Fruit fly (Drosophila melanogaster) whole organism, embryonic: ENCODE measurements around the gene Or67a.

ENCODE experiments used
- ATbp ChIP-seq: fragments of 200-800 bp; sonication (Bioruptor generic); optimal IDR thresholded peaks from 2 replicates; lab custom pipeline; 2017; ENCODE audit warnings: missing biosample characterization, mild to moderate bottlenecking, missing genetic modification characterization, missing genetic modification reagents
- Atf-2 ChIP-seq: fragments of 200-800 bp; sonication (Bioruptor generic); optimal IDR thresholded peaks from 2 replicates; lab custom pipeline; 2016; ENCODE audit warnings: missing biosample characterization, missing genetic modification characterization
- CG10543 ChIP-seq: fragments of 200-800 bp; sonication (Bioruptor generic); optimal IDR thresholded peaks from 3 replicates; lab custom pipeline; 2017; ENCODE audit warnings: missing biosample characterization, mild to moderate bottlenecking, missing genetic modification characterization, moderate library complexity
- CG11504 ChIP-seq: fragments of 200-800 bp; sonication (Bioruptor generic); optimal IDR thresholded peaks from 3 replicates; lab custom pipeline; 2019; ENCODE audit warnings: missing biosample characterization, mild to moderate bottlenecking, missing genetic modification characterization, moderate library complexity
- CG11695 ChIP-seq: fragments of 200-800 bp; sonication (Bioruptor generic); IDR thresholded peaks from 3 replicates; pipeline ENCODE4 v1.3.6; 2022; ENCODE audit warnings: missing biosample characterization, missing genetic modification characterization
- CG12104 ChIP-seq: fragments of 200-800 bp; sonication (Bioruptor generic); optimal IDR thresholded peaks from 3 replicates; lab custom pipeline; 2016; ENCODE audit warnings: missing biosample characterization, missing genetic modification characterization
- CG13424 ChIP-seq: fragments of 200-800 bp; sonication (Bioruptor generic); optimal IDR thresholded peaks from 2 replicates; lab custom pipeline; 2019; ENCODE audit warnings: missing biosample characterization, mild to moderate bottlenecking, missing genetic modification characterization, moderate library complexity
- CG15269 ChIP-seq: fragments of 200-800 bp; sonication (Bioruptor generic); optimal IDR thresholded peaks from 2 replicates; lab custom pipeline; 2018; ENCODE audit warnings: missing biosample characterization, mild to moderate bottlenecking, missing genetic modification characterization, moderate library complexity
- CG15696 ChIP-seq: fragments of 200-800 bp; sonication (Bioruptor generic); optimal IDR thresholded peaks from 2 replicates; lab custom pipeline; 2019; ENCODE audit warnings: missing biosample characterization, mild to moderate bottlenecking, missing genetic modification characterization, moderate library complexity
- CG18262 ChIP-seq: fragments of 200-800 bp; optimal IDR thresholded peaks from 3 replicates; lab custom pipeline; 2019; ENCODE audit warnings: missing biosample characterization, mild to moderate bottlenecking, missing genetic modification characterization, moderate library complexity
- CG18764 ChIP-seq: fragments of 200-800 bp; sonication (Bioruptor generic); optimal IDR thresholded peaks from 3 replicates; lab custom pipeline; 2016; ENCODE audit warnings: missing biosample characterization, missing genetic modification characterization
- CG2199 ChIP-seq: fragments of 200-800 bp; sonication (Bioruptor generic); IDR thresholded peaks from 3 replicates; pipeline ENCODE4 v1.3.6; 2022; ENCODE audit warnings: missing biosample characterization, missing genetic modification characterization
- CG30431 ChIP-seq: fragments of 200-800 bp; sonication (Bioruptor generic); optimal IDR thresholded peaks from 2 replicates; lab custom pipeline; 2017; ENCODE audit warnings: missing biosample characterization, missing genetic modification characterization
- CG31365 ChIP-seq: fragments of 200-800 bp; sonication (Bioruptor generic); optimal IDR thresholded peaks from 2 replicates; lab custom pipeline; 2018; ENCODE audit warnings: missing biosample characterization, mild to moderate bottlenecking, missing genetic modification characterization
- CG32532 ChIP-seq: fragments of 200-800 bp; sonication (Bioruptor generic); IDR thresholded peaks from 2 replicates; pipeline ENCODE4 v1.3.6; 2022; ENCODE audit warnings: missing biosample characterization, missing genetic modification characterization
- CG3847 ChIP-seq: fragments of 200-800 bp; sonication (Bioruptor generic); IDR thresholded peaks from 2 replicates; pipeline ENCODE4 v1.3.6; 2022; ENCODE audit warnings: missing biosample characterization, missing genetic modification characterization
- CG4404 ChIP-seq: fragments of 200-800 bp; sonication (Bioruptor generic); IDR thresholded peaks from 2 replicates; pipeline ENCODE4 v1.3.6; 2022; ENCODE audit warnings: missing biosample characterization, missing genetic modification characterization
- CG8944 ChIP-seq: fragments of 200-800 bp; sonication (Bioruptor generic); optimal IDR thresholded peaks from 3 replicates; lab custom pipeline; 2016; ENCODE audit warnings: missing biosample characterization, missing genetic modification characterization
- CG9215 ChIP-seq: fragments of 200-800 bp; sonication (Bioruptor generic); IDR thresholded peaks from 2 replicates; pipeline ENCODE4 v1.3.6; 2022; ENCODE audit warnings: missing biosample characterization, missing genetic modification characterization
- CG9797 ChIP-seq: fragments of 200-800 bp; sonication (Bioruptor generic); optimal IDR thresholded peaks from 3 replicates; lab custom pipeline; 2018; ENCODE audit warnings: missing biosample characterization, mild to moderate bottlenecking, missing genetic modification characterization
- E2f1 ChIP-seq: fragments of 200-800 bp; sonication (Bioruptor generic); IDR thresholded peaks from 2 replicates; pipeline ENCODE4 v1.3.6; 2022; ENCODE audit warnings: missing biosample characterization, missing genetic modification characterization
- Eip74EF ChIP-seq, 2 experiments: fragments of 200-800 bp in 1 of 2; fragments of >200 bp in 1 of 2; sonication (Bioruptor generic) in 1 of 2; optimal IDR thresholded peaks; 2 replicates each; lab custom pipeline; 2017 to 2019; ENCODE audit warnings: missing biosample characterization in 2 of 2, missing genetic modification characterization in 2 of 2, mild to moderate bottlenecking in 1 of 2, moderate library complexity in 1 of 2
- Fer1 ChIP-seq: fragments of 200-800 bp; sonication (Bioruptor generic); optimal IDR thresholded peaks from 2 replicates; lab custom pipeline; 2017; ENCODE audit warnings: missing biosample characterization, mild to moderate bottlenecking, missing genetic modification characterization
- Fer2 ChIP-seq: fragments of 200-800 bp; sonication (Bioruptor generic); optimal IDR thresholded peaks from 2 replicates; lab custom pipeline; 2018; ENCODE audit warnings: missing biosample characterization, mild to moderate bottlenecking, missing genetic modification characterization, moderate library complexity
- Hmr ChIP-seq: fragments of 200-800 bp; sonication (Bioruptor generic); optimal IDR thresholded peaks from 3 replicates; lab custom pipeline; 2017; ENCODE audit warnings: mild to moderate bottlenecking, missing biosample characterization, missing genetic modification reagents, missing genetic modification characterization
- Jarid2 ChIP-seq: fragments of 200-800 bp; sonication (Bioruptor generic); optimal IDR thresholded peaks from 3 replicates; lab custom pipeline; 2017; ENCODE audit warnings: mild to moderate bottlenecking, missing biosample characterization, missing genetic modification reagents, missing genetic modification characterization
- PHDP ChIP-seq: fragments of 200-800 bp; sonication (Bioruptor generic); optimal IDR thresholded peaks from 3 replicates; lab custom pipeline; 2018; ENCODE audit warnings: missing biosample characterization, mild to moderate bottlenecking, missing genetic modification characterization, moderate library complexity
- Rx ChIP-seq: fragments of 200-800 bp; sonication (Bioruptor generic); IDR thresholded peaks from 2 replicates; pipeline ENCODE4 v1.3.6; 2022; ENCODE audit warnings: missing biosample characterization, missing genetic modification characterization
- Trl ChIP-seq, 3 experiments: fragments of >200 bp in 2 of 3; fragments of 200-800 bp in 1 of 3; sonication (Bioruptor generic) in 1 of 3; optimal IDR thresholded peaks; 2 replicates in 1 of 3; 3 replicates in 2 of 3; lab custom pipeline; 2016 to 2017; ENCODE audit warnings: missing biosample characterization in 1 of 3, missing genetic modification characterization in 1 of 3
- Xbp1 ChIP-seq: fragments of 200-800 bp; sonication (Bioruptor generic); optimal IDR thresholded peaks from 3 replicates; lab custom pipeline; 2016; ENCODE audit warnings: missing biosample characterization, mild to moderate bottlenecking, missing genetic modification characterization
- ara ChIP-seq: fragments of 200-800 bp; sonication (Bioruptor generic); IDR thresholded peaks from 2 replicates; pipeline ENCODE4 v1.3.6; 2022; ENCODE audit warnings: missing biosample characterization, missing genetic modification characterization
- bowl ChIP-seq: fragments of 200-800 bp; sonication (Bioruptor generic); IDR thresholded peaks from 2 replicates; pipeline ENCODE4 v1.3.6; 2022; ENCODE audit warnings: missing biosample characterization, missing genetic modification characterization
- cad ChIP-seq: fragments of >200 bp; optimal IDR thresholded peaks from 2 replicates; lab custom pipeline; 2017; ENCODE audit warnings: missing biosample characterization, missing genetic modification characterization
- disco-r ChIP-seq: fragments of 200-800 bp; sonication (Bioruptor generic); optimal IDR thresholded peaks from 2 replicates; lab custom pipeline; 2016; ENCODE audit warnings: missing biosample characterization, missing genetic modification characterization
- dysf ChIP-seq: fragments of 200-800 bp; sonication (Bioruptor generic); IDR thresholded peaks from 3 replicates; pipeline ENCODE4 v1.3.6; 2022; ENCODE audit warnings: missing biosample characterization, missing genetic modification characterization
- gsb ChIP-seq: fragments of 200-800 bp; sonication (Bioruptor generic); IDR thresholded peaks from 2 replicates; pipeline ENCODE4 v1.3.6; 2022; ENCODE audit warnings: missing biosample characterization, missing genetic modification characterization
- ham ChIP-seq: fragments of 200-800 bp; sonication (Bioruptor generic); IDR thresholded peaks from 2 replicates; pipeline ENCODE4 v1.3.6; 2022; ENCODE audit warnings: missing biosample characterization, missing genetic modification characterization
- ken ChIP-seq: fragments of 200-800 bp; sonication (Bioruptor generic); IDR thresholded peaks from 3 replicates; pipeline ENCODE4 v1.3.6; 2022; ENCODE audit warnings: missing biosample characterization, missing genetic modification characterization
- knrl ChIP-seq: fragments of 200-800 bp; sonication (Bioruptor generic); IDR thresholded peaks from 3 replicates; pipeline ENCODE4 v1.3.6; 2022; ENCODE audit warnings: missing biosample characterization, missing genetic modification characterization; ENCODE audit not compliant: partially characterized antibody
- nmo ChIP-seq: fragments of 200-800 bp; sonication (Bioruptor generic); optimal IDR thresholded peaks from 2 replicates; lab custom pipeline; 2018; ENCODE audit warnings: missing biosample characterization, mild to moderate bottlenecking, missing genetic modification characterization, moderate library complexity
- phol ChIP-seq: fragments of 200-800 bp; sonication (Bioruptor generic); optimal IDR thresholded peaks from 3 replicates; lab custom pipeline; 2018; ENCODE audit warnings: missing biosample characterization, mild to moderate bottlenecking, missing genetic modification characterization, moderate library complexity
- repo ChIP-seq: fragments of 200-800 bp; sonication (Bioruptor generic); optimal IDR thresholded peaks from 2 replicates; lab custom pipeline; 2016; ENCODE audit warnings: missing biosample characterization, missing genetic modification characterization
- sc ChIP-seq, 3 experiments: fragments of >200 bp in 2 of 3; fragments of 200-800 bp in 1 of 3; sonication (Bioruptor generic) in 1 of 3; optimal IDR thresholded peaks; 2 replicates in 2 of 3; 3 replicates in 1 of 3; lab custom pipeline; 2017; ENCODE audit warnings: mild to moderate bottlenecking in 1 of 3, missing biosample characterization in 1 of 3, missing genetic modification characterization in 1 of 3, missing genetic modification reagents in 1 of 3
- scrt ChIP-seq: fragments of 200-800 bp; sonication (Bioruptor generic); optimal IDR thresholded peaks from 2 replicates; lab custom pipeline; 2018; ENCODE audit warnings: missing biosample characterization, mild to moderate bottlenecking, missing genetic modification characterization, moderate library complexity
- sens-2 ChIP-seq: fragments of 200-800 bp; sonication (Bioruptor generic); IDR thresholded peaks from 2 replicates; pipeline ENCODE4 v1.3.6; 2022; ENCODE audit warnings: missing biosample characterization, missing genetic modification characterization
- seq ChIP-seq: fragments of 200-800 bp; sonication (Bioruptor generic); IDR thresholded peaks from 2 replicates; pipeline ENCODE4 v1.3.6; 2022; ENCODE audit warnings: missing biosample characterization, missing genetic modification characterization
- shn ChIP-seq: fragments of 200-800 bp; sonication (Bioruptor generic); optimal IDR thresholded peaks from 3 replicates; lab custom pipeline; 2016; ENCODE audit warnings: missing biosample characterization, missing genetic modification characterization
- tgo ChIP-seq: fragments of 200-800 bp; sonication (Bioruptor generic); IDR thresholded peaks from 3 replicates; pipeline ENCODE4 v1.3.6; 2022; ENCODE audit warnings: missing biosample characterization, missing genetic modification characterization
- tio ChIP-seq: fragments of 200-800 bp; sonication (Bioruptor generic); optimal IDR thresholded peaks from 2 replicates; lab custom pipeline; 2017; ENCODE audit warnings: missing biosample characterization, missing genetic modification characterization, inconsistent platforms
- vvl ChIP-seq: fragments of 200-800 bp; sonication (Bioruptor generic); IDR thresholded peaks from 2 replicates; pipeline ENCODE4 v1.3.6; 2022; ENCODE audit warnings: missing biosample characterization, missing genetic modification characterization

The Or67a gene

dm6 chr3L:9552190-9552809 is 23.4 kb downstream of the Or67a start (continued):
- TF ChIP-seq Hmr (GFP tag; lab: Kevin White, UChicago) (no peak), cad (GFP tag; lab: Kevin White, UChicago) (no peak), Jarid2 (GFP tag; lab: Kevin White, UChicago) (no peak), CG10543 (GFP tag; lab: Kevin White, UChicago) (no peak), Xbp1 (GFP tag; lab: Kevin White, UChicago) (peak; percentile 11), vvl (peak; percentile 29; the same call in 1 of the 2 replicates), gsb (GFP tag; lab: Robert Waterston, UW) (no peak), nmo (GFP tag; lab: Kevin White, UChicago) (peak; percentile 19), CG9797 (GFP tag; lab: Kevin White, UChicago) (no peak), PHDP (tag; lab: Kevin White, UChicago) (peak; percentile 21), CG13424 (tag; lab: Kevin White, UChicago) (peak; percentile 31), tgo (GFP tag; lab: Robert Waterston, UW) (peak; percentile 51), CG12104 (GFP tag; lab: Kevin White, UChicago) (no peak), Fer2 (tag; lab: Kevin White, UChicago) (no peak), ken (GFP tag; lab: Robert Waterston, UW) (no peak), Fer1 (GFP tag; lab: Kevin White, UChicago) (no peak), CG3847 (no peak), sc (optimal IDR thresholded peaks at IDR 0.05; lab: Kevin White, UChicago) (no peak), sc (GFP tag; optimal IDR thresholded peaks at IDR 0.05; lab: Kevin White, UChicago) (no peak), bowl (GFP tag; lab: Robert Waterston, UW) (no peak), seq (GFP tag; lab: Robert Waterston, UW) (no peak), CG32532 (GFP tag; lab: Robert Waterston, UW) (peak; percentile 9; the same call in 1 of the 2 replicates), CG4404 (GFP tag; lab: Robert Waterston, UW) (no peak), Eip74EF (GFP tag; optimal IDR thresholded peaks at IDR 0.05; lab: Kevin White, UChicago) (peak in 1 of 2 experiments; percentile 19), CG31365 (tag; lab: Kevin White, UChicago) (no peak), CG8944 (no peak), CG9215 (GFP tag; lab: Robert Waterston, UW) (no peak), CG18764 (GFP tag; lab: Kevin White, UChicago) (no peak), CG18262 (peak; percentile 3), CG2199 (GFP tag; lab: Robert Waterston, UW) (no peak), disco-r (GFP tag; lab: Kevin White, UChicago) (no peak), dysf (peak; percentile 58; the same call in 2 of the 3 replicates), Atf-2 (no peak), CG30431 (GFP tag; lab: Kevin White, UChicago) (no peak), knrl (GFP tag; lab: Robert Waterston, UW) (no peak), CG15696 (tag; lab: Kevin White, UChicago) (no peak), scrt (GFP tag; lab: Kevin White, UChicago) (no peak), E2f1 (peak; percentile 42), Rx (GFP tag; lab: Robert Waterston, UW) (no peak), ham (GFP tag; lab: Robert Waterston, UW) (no peak), ATbp (no peak), ara (GFP tag; lab: Robert Waterston, UW) (no peak), CG11504 (tag; lab: Kevin White, UChicago) (peak; percentile 54), CG11695 (GFP tag; lab: Robert Waterston, UW) (0 out of 3 replicates have a peak, but pooled peaks have one; percentile 19), tio (no peak), shn (no peak), CG15269 (tag; lab: Kevin White, UChicago) (peak; percentile 49), Trl (optimal IDR thresholded peaks at IDR 0.05; lab: Kevin White, UChicago) (no peak), Trl (GFP tag; optimal IDR thresholded peaks at IDR 0.05; lab: Kevin White, UChicago) (no peak), phol (tag; lab: Kevin White, UChicago) (peak; percentile 0), repo (no peak), sens-2 (GFP tag; lab: Robert Waterston, UW) (no peak)
